Fruit fly (Drosophila melanogaster) whole organism, embryonic: ENCODE data around the gene Pbgs.

Source experiments
- CG18599 ChIP-seq: fragments of 200-800 bp; sonication (Bioruptor generic); optimal IDR thresholded peaks from 3 replicates; lab custom pipeline; 2017; ENCODE audit warnings: missing biosample characterization, missing genetic modification characterization, mild to moderate bottlenecking, moderate library complexity, missing genetic modification reagents
- dmrt11E ChIP-seq: fragments of 200-800 bp; sonication (Bioruptor generic); optimal IDR thresholded peaks from 3 replicates; lab custom pipeline; 2018; ENCODE audit warnings: missing biosample characterization, mild to moderate bottlenecking, missing genetic modification characterization, moderate library complexity
- run ChIP-seq: fragments of 200-800 bp; sonication (Bioruptor generic); optimal IDR thresholded peaks from 3 replicates; lab custom pipeline; 2018; ENCODE audit warnings: missing biosample characterization, mild to moderate bottlenecking, missing genetic modification characterization
- stc ChIP-seq: fragments of 200-800 bp; sonication (Bioruptor generic); IDR thresholded peaks from 2 replicates; pipeline ENCODE4 v1.3.6; 2022; ENCODE audit warnings: missing biosample characterization, missing genetic modification characterization

- TF ChIP-seq dmrt11E (tag; lab: Kevin White, UChicago) (no peak), run (tag; lab: Kevin White, UChicago) (no peak), CG18599 (peak; percentile 41), stc (GFP tag; lab: Robert Waterston, UW) (no peak)
Observed at dm6 chr3L:12310505-12310904, 39.4 kb upstream of the Pbgs start, which contains the start of gene CG44355.
